Worm (Caenorhabditis elegans) whole organism, L3 larva: Measurements from ENCODE around the gene ZK563.2.

Experiments used
- R02D3.7 ChIP-seq: fragments of 150-350 bp; optimal IDR thresholded peaks from 2 replicates; lab custom pipeline; 2014; ENCODE audit warnings: missing biosample characterization, missing genetic modification characterization
- ZK546.5 ChIP-seq: sonication (generic microtip); optimal IDR thresholded peaks from 2 replicates; lab custom pipeline; 2017; ENCODE audit warnings: missing biosample characterization, missing genetic modification characterization
- aly-2 ChIP-seq: fragments of 150-350 bp; optimal IDR thresholded peaks from 2 replicates; lab custom pipeline; 2014; ENCODE audit warnings: missing biosample characterization, missing genetic modification characterization
- ama-1 ChIP-seq: fragments of 150-350 bp; optimal IDR thresholded peaks from 2 replicates; lab custom pipeline; 2018
- ceh-16 ChIP-seq: sonication (generic microtip); optimal IDR thresholded peaks from 2 replicates; lab custom pipeline; 2017; ENCODE audit warnings: missing biosample characterization, missing genetic modification characterization
- ceh-28 ChIP-seq: fragments of 150-350 bp; optimal IDR thresholded peaks from 2 replicates; lab custom pipeline; 2014; ENCODE audit warnings: missing biosample characterization, missing genetic modification reagents, missing genetic modification characterization
- ceh-9 ChIP-seq: sonication (generic microtip); optimal IDR thresholded peaks from 2 replicates; lab custom pipeline; 2018; ENCODE audit warnings: missing biosample characterization, missing genetic modification characterization
- daf-12 ChIP-seq: fragments of 150-350 bp; optimal IDR thresholded peaks from 2 replicates; lab custom pipeline; 2014; ENCODE audit warnings: missing biosample characterization, missing genetic modification reagents, missing genetic modification characterization
- egl-27 ChIP-seq: sonication (generic microtip); optimal IDR thresholded peaks from 4 replicates; lab custom pipeline; 2017; ENCODE audit warnings: missing biosample characterization, missing genetic modification reagents, missing genetic modification characterization
- egl-5 ChIP-seq: fragments of 150-350 bp; optimal IDR thresholded peaks from 2 replicates; lab custom pipeline; 2017; ENCODE audit warnings: missing biosample characterization, missing genetic modification reagents, missing genetic modification characterization, inconsistent platforms
- elt-1 ChIP-seq: fragments of 150-350 bp; optimal IDR thresholded peaks from 2 replicates; lab custom pipeline; 2014; ENCODE audit warnings: missing biosample characterization, missing genetic modification characterization
- elt-2 ChIP-seq: sonication (generic microtip); optimal IDR thresholded peaks from 2 replicates; lab custom pipeline; 2016; ENCODE audit warnings: missing genetic modification reagents, mild to moderate bottlenecking, missing genetic modification characterization, missing compliant biosample characterization
- eor-1 ChIP-seq, 2 experiments: fragments of 150-350 bp; optimal IDR thresholded peaks; 2 replicates each; lab custom pipeline; 2014 to 2018; ENCODE audit warnings: missing biosample characterization in 2 of 2, missing genetic modification characterization in 2 of 2
- fkh-10 ChIP-seq: sonication (generic microtip); optimal IDR thresholded peaks from 2 replicates; lab custom pipeline; 2017; ENCODE audit warnings: missing biosample characterization, missing genetic modification reagents, missing genetic modification characterization
- fkh-2 ChIP-seq: fragments of 150-350 bp; optimal IDR thresholded peaks from 2 replicates; lab custom pipeline; 2014; ENCODE audit warnings: missing biosample characterization, missing genetic modification reagents, missing genetic modification characterization
- fos-1 ChIP-seq: fragments of 150-350 bp; optimal IDR thresholded peaks from 2 replicates; lab custom pipeline; 2014; ENCODE audit warnings: missing biosample characterization, missing genetic modification characterization
- lin-39 ChIP-seq: fragments of 150-350 bp; optimal IDR thresholded peaks from 2 replicates; lab custom pipeline; 2018; ENCODE audit warnings: missing biosample characterization, missing genetic modification reagents, missing genetic modification characterization
- lsy-12 ChIP-seq: sonication (generic microtip); optimal IDR thresholded peaks from 2 replicates; lab custom pipeline; 2016; ENCODE audit warnings: mild to moderate bottlenecking, missing genetic modification characterization, missing compliant biosample characterization
- mdl-1 ChIP-seq: fragments of 150-350 bp; optimal IDR thresholded peaks from 2 replicates; lab custom pipeline; 2014; ENCODE audit warnings: missing biosample characterization, missing genetic modification characterization
- nfya-1 ChIP-seq: sonication (generic microtip); optimal IDR thresholded peaks from 2 replicates; lab custom pipeline; 2017; ENCODE audit warnings: missing genetic modification characterization, mild to moderate bottlenecking, missing compliant biosample characterization, antibody characterized with exemption, moderate library complexity; ENCODE audit not compliant: insufficient read depth
- nhr-23 ChIP-seq: fragments of 150-350 bp; optimal IDR thresholded peaks from 2 replicates; lab custom pipeline; 2014; ENCODE audit warnings: missing biosample characterization, missing genetic modification reagents, missing genetic modification characterization
- nhr-25 ChIP-seq: sonication (generic microtip); optimal IDR thresholded peaks from 2 replicates; lab custom pipeline; 2017; ENCODE audit warnings: missing biosample characterization, missing genetic modification characterization
- nhr-77 ChIP-seq: fragments of 150-350 bp; optimal IDR thresholded peaks from 2 replicates; lab custom pipeline; 2014; ENCODE audit warnings: missing biosample characterization, missing genetic modification characterization
- pha-4 ChIP-seq: fragments of 150-350 bp; optimal IDR thresholded peaks from 2 replicates; lab custom pipeline; 2014; ENCODE audit warnings: missing biosample characterization, missing genetic modification reagents, missing genetic modification characterization
- pqm-1 ChIP-seq: fragments of 150-350 bp; optimal IDR thresholded peaks from 2 replicates; lab custom pipeline; 2017; ENCODE audit warnings: missing biosample characterization, missing genetic modification characterization, inconsistent platforms
- sea-2 ChIP-seq: fragments of 150-350 bp; sonication (generic microtip); optimal IDR thresholded peaks from 4 replicates; lab custom pipeline; 2014; ENCODE audit warnings: missing biosample characterization, missing genetic modification reagents, missing genetic modification characterization
- tbx-2 ChIP-seq: sonication (generic microtip); optimal IDR thresholded peaks from 2 replicates; lab custom pipeline; 2016; ENCODE audit warnings: mild to moderate bottlenecking, missing genetic modification characterization, missing compliant biosample characterization
- unc-39 ChIP-seq: sonication (generic microtip); optimal IDR thresholded peaks from 4 replicates; lab custom pipeline; 2017; ENCODE audit warnings: missing biosample characterization, missing genetic modification characterization
- unc-62 ChIP-seq: fragments of 150-350 bp; sonication (generic microtip); optimal IDR thresholded peaks from 4 replicates; lab custom pipeline; 2014; ENCODE audit warnings: missing biosample characterization, missing genetic modification reagents, missing genetic modification characterization
- ztf-11 ChIP-seq: fragments of 150-350 bp; optimal IDR thresholded peaks from 2 replicates; lab custom pipeline; 2014; ENCODE audit warnings: missing biosample characterization, missing genetic modification characterization
- ztf-4 ChIP-seq: fragments of 150-350 bp; optimal IDR thresholded peaks from 2 replicates; lab custom pipeline; 2014; ENCODE audit warnings: missing biosample characterization, missing genetic modification characterization

Gene ZK563.2

ce11 chrX:3414660-3415144 lies 45.9 kb downstream of the ZK563.2 start, which contains the start of gene dhs-27:
Gene dhs-27, minus strand, starts transcription at chrX:3414710.
- TF ChIP-seq unc-62 (GFP tag; lab: Kevin White, UChicago) (no peak), ceh-9 (tag; lab: Kevin White, UChicago) (no peak), nhr-23 (peak; percentile 60), pha-4 (tag; lab: Kevin White, UChicago) (no peak), ama-1 (lab: Kevin White, UChicago) (no peak), nhr-25 (tag; lab: Kevin White, UChicago) (peak; percentile 59), pqm-1 (tag; lab: Kevin White, UChicago) (no peak), elt-1 (tag; lab: Kevin White, UChicago) (no peak), unc-39 (tag; lab: Kevin White, UChicago) (no peak), ceh-28 (no peak), nhr-77 (tag; lab: Kevin White, UChicago) (no peak), daf-12 (tag; lab: Kevin White, UChicago) (no peak), lin-39 (tag; lab: Kevin White, UChicago) (no peak), ceh-16 (no peak), ztf-11 (no peak), egl-27 (no peak), nfya-1 (tag; lab: Kevin White, UChicago) (no peak), ztf-4 (tag; lab: Kevin White, UChicago) (no peak)

- no peak for TF ChIP-seq nfya-1 (tag; lab: Kevin White, UChicago)
- TF ChIP-seq R02D3.7 (tag; lab: Kevin White, UChicago) = no peak
- TF ChIP-seq nhr-25 (tag; lab: Kevin White, UChicago) = no peak
- no peak for TF ChIP-seq ztf-4 (tag; lab: Kevin White, UChicago)
- TF ChIP-seq nhr-77 (tag; lab: Kevin White, UChicago) = no peak
- no peak for TF ChIP-seq fkh-2 (tag; lab: Kevin White, UChicago)
- TF ChIP-seq eor-1 (tag; optimal IDR thresholded peaks at IDR 0.05; lab: Kevin White, UChicago) = no peak
- TF ChIP-seq egl-27 = no peak
- TF ChIP-seq egl-5 (tag; lab: Kevin White, UChicago) = no peak
- TF ChIP-seq mdl-1 (tag; lab: Kevin White, UChicago) = no peak
- TF ChIP-seq nhr-23 = no peak
- no peak for TF ChIP-seq lin-39 (tag; lab: Kevin White, UChicago)
- TF ChIP-seq pqm-1 (tag; lab: Kevin White, UChicago) = no peak
Measured at ce11 chrX:3416063-3416462, 47.3 kb downstream of the ZK563.2 start.

- TF ChIP-seq daf-12 (tag; lab: Kevin White, UChicago) (no peak), fkh-2 (tag; lab: Kevin White, UChicago) (no peak), ZK546.5 (tag; lab: Kevin White, UChicago) (no peak), nhr-77 (tag; lab: Kevin White, UChicago) (no peak), tbx-2 (tag; lab: Kevin White, UChicago) (no peak), lsy-12 (tag; lab: Kevin White, UChicago) (no peak), fkh-10 (GFP tag; lab: Kevin White, UChicago) (no peak), fos-1 (tag; lab: Kevin White, UChicago) (no peak), aly-2 (tag; lab: Kevin White, UChicago) (no peak), ztf-4 (tag; lab: Kevin White, UChicago) (no peak), egl-27 (no peak), sea-2 (GFP tag; lab: Kevin White, UChicago) (no peak), elt-2 (no peak)
Measured at ce11 chrX:3419084-3419483, 50.3 kb downstream of the ZK563.2 start, which contains the start of gene C04F6.7. Gene C04F6.7, minus strand, starts transcription at chrX:3419184.
